Worm (Caenorhabditis elegans) whole organism, young adult: ENCODE results near the gene spe-6.

Source experiments
- B0261.1 ChIP-seq: sonication (generic microtip); optimal IDR thresholded peaks from 2 replicates; lab custom pipeline; 2016; ENCODE audit warnings: mild to moderate bottlenecking, missing genetic modification characterization, moderate library complexity, missing compliant biosample characterization
- egrh-3 ChIP-seq: fragments of 200-800 bp; sonication (Bioruptor generic); IDR thresholded peaks from 2 replicates; pipeline ENCODE4 v1.3.6; 2022; ENCODE audit warnings: missing genetic modification reagents, missing genetic modification characterization, missing compliant biosample characterization
- ets-4 ChIP-seq: fragments of 200-800 bp; sonication (Bioruptor generic); optimal IDR thresholded peaks from 2 replicates; lab custom pipeline; 2018; ENCODE audit warnings: mild to moderate bottlenecking, missing genetic modification characterization, missing compliant biosample characterization
- lsl-1 ChIP-seq: fragments of 200-800 bp; sonication (Bioruptor generic); optimal IDR thresholded peaks from 2 replicates; lab custom pipeline; 2018; ENCODE audit warnings: mild to moderate bottlenecking, missing genetic modification characterization, moderate library complexity, missing compliant biosample characterization
- unc-62 ChIP-seq: fragments of 150-350 bp; optimal IDR thresholded peaks from 2 replicates; lab custom pipeline; 2014; ENCODE audit warnings: missing biosample characterization, missing genetic modification reagents, missing genetic modification characterization
- ztf-18 ChIP-seq: sonication (generic microtip); optimal IDR thresholded peaks from 2 replicates; lab custom pipeline; 2016; ENCODE audit warnings: missing genotype, mild to moderate bottlenecking, missing genetic modification characterization, missing compliant biosample characterization

DNA sequence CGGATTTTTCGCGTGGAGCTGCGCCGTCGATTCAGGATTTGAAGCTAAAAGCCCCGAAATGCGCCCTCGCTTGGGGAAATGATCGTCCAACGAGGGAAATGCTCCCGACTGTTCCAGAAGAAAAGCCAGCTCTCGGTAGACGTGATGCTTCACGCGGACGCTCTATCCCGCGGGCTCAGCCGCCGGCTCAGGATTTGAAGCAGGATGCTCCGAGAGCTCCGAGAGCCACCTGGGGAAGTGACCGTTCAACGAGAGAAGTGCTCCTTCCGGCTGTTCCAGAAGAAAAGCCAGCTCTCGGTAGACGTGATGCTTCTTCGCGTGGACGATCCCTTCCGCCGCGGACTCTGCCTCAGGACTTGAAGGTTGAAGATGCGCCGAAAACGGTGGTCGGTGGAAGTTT lies 5.5 kb downstream of the spe-6 start:
- TF ChIP-seq egrh-3 (GFP tag; lab: Robert Waterston, UW) (peak; percentile 75; the same call in 1 of the 2 replicates), lsl-1 (GFP tag; lab: Kevin White, UChicago) (no peak), ztf-18 (tag; lab: Kevin White, UChicago) (no peak), ets-4 (GFP tag; lab: Kevin White, UChicago) (no peak), unc-62 (GFP tag; lab: Kevin White, UChicago) (no peak), B0261.1 (tag; lab: Kevin White, UChicago) (no peak)
